Fruit fly (Drosophila melanogaster): Measurements from ENCODE around the gene Pgm1.

- TF ChIP-seq CG10348 (GFP tag; IDR thresholded peaks at IDR 0.05): no peak
- peak; percentile 72 for TF ChIP-seq CG8159 (tag; optimal IDR thresholded peaks at IDR 0.05)
- no peak for TF ChIP-seq Pif1B (GFP tag; optimal IDR thresholded peaks at IDR 0.05)
These were observed 39.5 kb upstream of the Pgm1 start for dm6 chr3L:16167723-16168386.

Data from whole organism, pupa.